ENCODE assay signal across 1 fruit fly cellular context in genomic region chr3R:12398054-12398453, dm6.
TF ChIP-seq lines count a peak whose summit lies in the region.

No protein-coding gene starts in this region.

TF ChIP-seq in whole organism, embryonic, 481 proteins besides CTCF, POLR2A, EP300 and RAD21 (continued from another document):
- TF ChIP-seq Opbp (GFP tag; IDR thresholded peaks at IDR 0.05; lab: Robert Waterston, UW; ENCODE audit: partially characterized antibody) (no peak), B-H1 (GFP tag; IDR thresholded peaks at IDR 0.05; lab: Robert Waterston, UW) (no peak), CG17385 (GFP tag; optimal IDR thresholded peaks at IDR 0.05; lab: Kevin White, UChicago) (no peak), D19A (tag; optimal IDR thresholded peaks at IDR 0.05; lab: Kevin White, UChicago) (peak; percentile 17), trh (GFP tag; optimal IDR thresholded peaks at IDR 0.05; lab: Kevin White, UChicago) (no peak), CG3407 (GFP tag; optimal IDR thresholded peaks at IDR 0.05; lab: Kevin White, UChicago) (no peak), CG11560 (tag; IDR thresholded peaks at IDR 0.05; lab: Robert Waterston, UW) (no peak), HLH54F (GFP tag; optimal IDR thresholded peaks at IDR 0.05; lab: Kevin White, UChicago) (no peak), NFAT (GFP tag; IDR thresholded peaks at IDR 0.05; lab: Robert Waterston, UW) (no peak), CG18599 (GFP tag; optimal IDR thresholded peaks at IDR 0.05; lab: Kevin White, UChicago) (no peak), gfzf (GFP tag; optimal IDR thresholded peaks at IDR 0.05; lab: Kevin White, UChicago) (no peak), ftz-f1 (GFP tag; optimal IDR thresholded peaks at IDR 0.05; lab: Kevin White, UChicago) (no peak), CG4820 (GFP tag; optimal IDR thresholded peaks at IDR 0.05; lab: Kevin White, UChicago) (no peak), NfI (GFP tag; optimal IDR thresholded peaks at IDR 0.05; lab: Kevin White, UChicago) (no peak), CG18476 (GFP tag; optimal IDR thresholded peaks at IDR 0.05; lab: Kevin White, UChicago) (peak; percentile 13), CG7928 (GFP tag; optimal IDR thresholded peaks at IDR 0.05; lab: Kevin White, UChicago) (no peak), NC2β (GFP tag; optimal IDR thresholded peaks at IDR 0.05; lab: Kevin White, UChicago) (no peak), insv (GFP tag; optimal IDR thresholded peaks at IDR 0.05; lab: Kevin White, UChicago) (no peak), bigmax (GFP tag; optimal IDR thresholded peaks at IDR 0.05; lab: Kevin White, UChicago) (no peak), exex (tag; optimal IDR thresholded peaks at IDR 0.05; lab: Kevin White, UChicago) (peak; percentile 86), gt (GFP tag; IDR thresholded peaks at IDR 0.05; lab: Robert Waterston, UW) (no peak), CG6813 (GFP tag; optimal IDR thresholded peaks at IDR 0.05; lab: Kevin White, UChicago) (peak; percentile 0), CG17359 (tag; optimal IDR thresholded peaks at IDR 0.05; lab: Kevin White, UChicago) (no peak), CG31441 (GFP tag; IDR thresholded peaks at IDR 0.05; lab: Robert Waterston, UW) (no peak)
